Fruit fly (Drosophila melanogaster) Kc167 (cell line): ENCODE measurements around the gene Brf.

Experiments
- Sin3A ChIP-seq: fragments of >200 bp; optimal IDR thresholded peaks from 2 replicates; lab custom pipeline; 2018; ENCODE audit warnings: missing external identifiers
- h ChIP-seq: fragments of >200 bp; optimal IDR thresholded peaks from 3 replicates; lab custom pipeline; 2018; ENCODE audit warnings: missing external identifiers
- insv ChIP-seq: fragments of >200 bp; optimal IDR thresholded peaks from 3 replicates; lab custom pipeline; 2018; ENCODE audit warnings: missing external identifiers
- psq ChIP-seq: fragments of >200 bp; optimal IDR thresholded peaks from 2 replicates; lab custom pipeline; 2017; ENCODE audit warnings: missing external identifiers
- ttk ChIP-seq: sonication (Bioruptor generic); optimal IDR thresholded peaks from 2 replicates; lab custom pipeline; 2017; ENCODE audit warnings: missing external identifiers

- no peak for TF ChIP-seq h (lab: Kevin White, UChicago)
- no peak for TF ChIP-seq psq (lab: Kevin White, UChicago)
- no peak for TF ChIP-seq ttk (lab: Kevin White, UChicago)
- TF ChIP-seq Sin3A (lab: Kevin White, UChicago), result no peak
- no peak for TF ChIP-seq insv (lab: Kevin White, UChicago)
Measured at dm6 chr3R:17406411-17406810, 15.3 kb upstream of the Brf start, which contains the start of the genes CG42824 and CG42798.
